Worm (Caenorhabditis elegans) whole organism, L4 larva: ENCODE measurements around the gene egl-4.

ENCODE experiments used
- F26F4.8 ChIP-seq: fragments of 200-800 bp; sonication (Bioruptor generic); conservative IDR thresholded peaks from 2 replicates; pipeline ENCODE4 v1.3.6; 2022; ENCODE audit warnings: missing genetic modification characterization, missing compliant biosample characterization
- F44E2.7 ChIP-seq: fragments of 200-800 bp; sonication (Bioruptor generic); IDR thresholded peaks from 2 replicates; pipeline ENCODE4 v2.1.2; 2022; ENCODE audit warnings: missing genetic modification characterization, missing compliant biosample characterization
- Y48G9A.11 ChIP-seq: fragments of 200-800 bp; sonication (Bioruptor generic); IDR thresholded peaks from 2 replicates; pipeline ENCODE4 v1.3.6; 2022; ENCODE audit warnings: missing genetic modification reagents, missing genetic modification characterization, missing compliant biosample characterization
- Y75B8A.6 ChIP-seq: fragments of 200-800 bp; sonication (Bioruptor generic); IDR thresholded peaks from 2 replicates; pipeline ENCODE4 v1.3.6; 2022; ENCODE audit warnings: missing genetic modification reagents, missing genetic modification characterization, missing compliant biosample characterization
- aha-1 ChIP-seq: fragments of 150-350 bp; peaks from one replicate; lab custom pipeline; 2014; ENCODE audit warnings: missing biosample characterization, missing genetic modification characterization
- attf-4 ChIP-seq: sonication (generic microtip); optimal IDR thresholded peaks from 3 replicates; lab custom pipeline; 2017; ENCODE audit warnings: missing biosample characterization, missing genetic modification characterization
- ceh-32 ChIP-seq: sonication (generic microtip); optimal IDR thresholded peaks from 2 replicates; lab custom pipeline; 2016; ENCODE audit warnings: mild to moderate bottlenecking, missing genetic modification characterization, missing compliant biosample characterization; ENCODE audit not compliant: poor library complexity
- ctbp-1 ChIP-seq: fragments of 200-800 bp; sonication (Bioruptor generic); IDR thresholded peaks from 2 replicates; pipeline ENCODE4 v1.3.6; 2022; ENCODE audit warnings: missing genetic modification reagents, missing genetic modification characterization, missing compliant biosample characterization
- daf-12 ChIP-seq: fragments of 150-350 bp; optimal IDR thresholded peaks from 2 replicates; lab custom pipeline; 2014; ENCODE audit warnings: missing biosample characterization, missing genetic modification reagents, missing genetic modification characterization
- daf-19 ChIP-seq: fragments of 200-800 bp; sonication (Bioruptor generic); conservative IDR thresholded peaks from 2 replicates; pipeline ENCODE4 v1.3.6; 2022; ENCODE audit warnings: missing genetic modification characterization, missing compliant biosample characterization
- daf-8 ChIP-seq: fragments of 200-800 bp; sonication (Bioruptor generic); IDR thresholded peaks from 2 replicates; pipeline ENCODE4 v1.3.6; 2022; ENCODE audit warnings: missing genetic modification characterization, missing compliant biosample characterization
- dmd-9 ChIP-seq: fragments of 200-800 bp; sonication (Bioruptor generic); IDR thresholded peaks from 2 replicates; pipeline ENCODE4 v1.3.6; 2022; ENCODE audit warnings: missing genetic modification reagents, missing genetic modification characterization, missing compliant biosample characterization
- duxl-1 ChIP-seq: sonication (generic microtip); optimal IDR thresholded peaks from 2 replicates; lab custom pipeline; 2016; ENCODE audit warnings: mild to moderate bottlenecking, missing genetic modification characterization, moderate library complexity, missing compliant biosample characterization; ENCODE audit not compliant: poor library complexity
- egl-27 ChIP-seq: sonication (generic microtip); optimal IDR thresholded peaks from 3 replicates; lab custom pipeline; 2017; ENCODE audit warnings: missing biosample characterization, missing genetic modification reagents, missing genetic modification characterization
- fkh-10 ChIP-seq: fragments of 150-350 bp; optimal IDR thresholded peaks from 2 replicates; lab custom pipeline; 2014; ENCODE audit warnings: missing biosample characterization, missing genetic modification reagents, missing genetic modification characterization
- hif-1 ChIP-seq, 2 experiments: sonication (generic microtip); optimal IDR thresholded peaks; 2 replicates each; lab custom pipeline; 2016 to 2017; ENCODE audit warnings: missing compliant biosample characterization in 2 of 2, missing genetic modification characterization in 2 of 2, missing genetic modification reagents in 2 of 2, missing genotype in 2 of 2, mild to moderate bottlenecking in 1 of 2
- hlh-11 ChIP-seq: fragments of 200-800 bp; sonication (Bioruptor generic); optimal IDR thresholded peaks from 2 replicates; lab custom pipeline; 2018; ENCODE audit warnings: mild to moderate bottlenecking, missing genetic modification characterization, missing compliant biosample characterization
- hlh-30 ChIP-seq: sonication (generic microtip); optimal IDR thresholded peaks from 2 replicates; lab custom pipeline; 2017; ENCODE audit warnings: antibody characterized with exemption, mild to moderate bottlenecking, missing genetic modification characterization, missing compliant biosample characterization; ENCODE audit not compliant: insufficient read depth
- hmg-1.1 ChIP-seq: fragments of 200-800 bp; sonication (Bioruptor generic); IDR thresholded peaks from 2 replicates; pipeline ENCODE4 v1.3.6; 2022; ENCODE audit warnings: missing genetic modification reagents, missing genetic modification characterization, missing compliant biosample characterization
- lin-13 ChIP-seq: fragments of 150-350 bp; optimal IDR thresholded peaks from 2 replicates; lab custom pipeline; 2014; ENCODE audit warnings: missing biosample characterization, missing genetic modification reagents, missing genetic modification characterization
- lin-15B ChIP-seq: fragments of 150-350 bp; sonication (generic microtip); optimal IDR thresholded peaks from 3 replicates; lab custom pipeline; 2014; ENCODE audit warnings: missing biosample characterization, missing genetic modification characterization
- lsy-2 ChIP-seq, 2 experiments: fragments of 150-350 bp in 1 of 2; sonication (generic microtip) in 1 of 2; optimal IDR thresholded peaks; 2 replicates each; lab custom pipeline; 2014 to 2017; ENCODE audit warnings: missing biosample characterization in 2 of 2, missing genetic modification characterization in 2 of 2
- mdl-1 ChIP-seq, 2 experiments: fragments of 150-350 bp in 1 of 2; sonication (generic microtip) in 1 of 2; optimal IDR thresholded peaks; 2 replicates each; lab custom pipeline; 2014 to 2017; ENCODE audit warnings: missing biosample characterization in 2 of 2, missing genetic modification characterization in 2 of 2
- mep-1 ChIP-seq: fragments of 150-350 bp; sonication (generic microtip); optimal IDR thresholded peaks from 3 replicates; lab custom pipeline; 2014; ENCODE audit warnings: missing biosample characterization, missing genetic modification characterization
- mes-2 ChIP-seq: sonication (generic microtip); optimal IDR thresholded peaks from 2 replicates; lab custom pipeline; 2016; ENCODE audit warnings: missing genotype, mild to moderate bottlenecking, missing genetic modification characterization, missing compliant biosample characterization; ENCODE audit not compliant: poor library complexity, severe bottlenecking
- nhr-11 ChIP-seq: fragments of 150-350 bp; optimal IDR thresholded peaks from 2 replicates; lab custom pipeline; 2014; ENCODE audit warnings: missing biosample characterization, missing genetic modification characterization
- nhr-77 ChIP-seq: fragments of 150-350 bp; optimal IDR thresholded peaks from 2 replicates; lab custom pipeline; 2014; ENCODE audit warnings: missing biosample characterization, missing genetic modification characterization
- pha-4 ChIP-seq, 2 experiments: fragments of 150-350 bp in 1 of 2; fragments of 200-800 bp in 1 of 2; sonication (Bioruptor generic) in 1 of 2; IDR thresholded peaks in 1 of 2; optimal IDR thresholded peaks in 1 of 2; 2 replicates each; pipeline versions ENCODE4 v1.3.6 to Lab custom; 2014 to 2022; ENCODE audit warnings: missing genetic modification characterization in 2 of 2, missing genetic modification reagents in 2 of 2, missing biosample characterization in 1 of 2, missing compliant biosample characterization in 1 of 2
- php-3 ChIP-seq: fragments of 200-800 bp; sonication (Bioruptor generic); IDR thresholded peaks from 2 replicates; pipeline ENCODE4 v1.3.6; 2022; ENCODE audit warnings: missing genetic modification reagents, missing genetic modification characterization, missing compliant biosample characterization
- set-16 ChIP-seq: fragments of 200-800 bp; sonication (Bioruptor generic); IDR thresholded peaks from 2 replicates; pipeline ENCODE4 v1.3.6; 2022; ENCODE audit warnings: missing genetic modification reagents, missing genetic modification characterization, missing compliant biosample characterization
- spr-3 ChIP-seq: fragments of 200-800 bp; sonication (Bioruptor generic); optimal IDR thresholded peaks from 2 replicates; lab custom pipeline; 2018; ENCODE audit warnings: mild to moderate bottlenecking, missing genetic modification characterization, missing compliant biosample characterization
- unc-62 ChIP-seq, 3 experiments: fragments of 150-350 bp in 1 of 3; sonication (generic microtip); optimal IDR thresholded peaks in 2 of 3; peaks in 1 of 3; 1 replicate in 1 of 3; 2 replicates in 2 of 3; lab custom pipeline; 2014 to 2017; ENCODE audit warnings: missing biosample characterization in 3 of 3, missing genetic modification characterization in 3 of 3, missing genetic modification reagents in 3 of 3, missing genotype in 1 of 3
- vab-7 ChIP-seq: fragments of 200-800 bp; sonication (Bioruptor generic); IDR thresholded peaks from 2 replicates; pipeline ENCODE4 v1.3.6; 2022; ENCODE audit warnings: missing genetic modification reagents, missing genetic modification characterization, missing compliant biosample characterization
- zag-1 ChIP-seq: fragments of 150-350 bp; optimal IDR thresholded peaks from 2 replicates; lab custom pipeline; 2014; ENCODE audit warnings: missing biosample characterization, missing genetic modification characterization
- zip-2 ChIP-seq: fragments of 150-350 bp; optimal IDR thresholded peaks from 2 replicates; lab custom pipeline; 2014; ENCODE audit warnings: missing biosample characterization, missing genetic modification characterization
- ztf-11 ChIP-seq: fragments of 150-350 bp; optimal IDR thresholded peaks from 2 replicates; lab custom pipeline; 2014; ENCODE audit warnings: missing biosample characterization, missing genetic modification characterization

Gene egl-4

DNA sequence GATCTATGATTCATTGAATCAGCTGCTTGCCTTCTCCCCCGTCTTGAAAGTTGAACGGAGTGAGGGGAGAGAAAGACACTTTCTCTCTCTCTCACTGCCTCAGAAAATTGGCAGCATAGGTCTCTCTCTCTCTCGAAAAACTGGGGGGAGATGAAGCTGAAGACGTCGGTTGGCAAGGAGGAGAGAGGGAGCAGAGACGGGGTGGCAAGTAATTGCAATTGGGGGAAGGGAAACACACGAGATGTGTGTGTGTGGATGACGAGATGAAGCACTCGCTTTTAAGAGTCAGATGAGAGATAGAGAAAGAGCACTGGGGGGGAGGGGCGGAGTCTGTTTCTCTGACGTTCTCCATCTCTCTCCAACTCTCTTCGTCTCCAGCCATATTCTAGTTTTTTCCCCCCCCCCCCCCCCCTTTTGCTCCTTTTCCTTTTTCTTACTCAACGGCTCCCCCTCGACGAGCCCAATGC lies 23.8 kb upstream of the egl-4 start, which contains the start of gene cmk-1 (continued):
- TF ChIP-seq lsy-2 (tag; optimal IDR thresholded peaks at IDR 0.05; lab: Kevin White, UChicago): peak in 1 of 2 experiments; percentile 44
- TF ChIP-seq vab-7 (GFP tag; lab: Robert Waterston, UW): no peak
- no peak for TF ChIP-seq php-3
- TF ChIP-seq lin-15B: no peak
- TF ChIP-seq Y48G9A.11: no peak
- TF ChIP-seq egl-27 (tag; lab: Kevin White, UChicago): no peak
- no peak for TF ChIP-seq F44E2.7
- peak in 1 of 2 experiments; percentile 45 for TF ChIP-seq hif-1 (tag; optimal IDR thresholded peaks at IDR 0.05; lab: Kevin White, UChicago)
- peak; percentile 48 for TF ChIP-seq nhr-11 (tag; lab: Kevin White, UChicago)
- peak; percentile 69 for TF ChIP-seq hmg-1.1 (GFP tag; lab: Robert Waterston, UW)
- TF ChIP-seq zip-2 (tag; lab: Kevin White, UChicago): no peak
- peak; percentile 76 for TF ChIP-seq fkh-10 (GFP tag; lab: Kevin White, UChicago)
- TF ChIP-seq daf-12 (tag; lab: Kevin White, UChicago): no peak
- peak; percentile 11 for TF ChIP-seq mes-2 (tag; lab: Kevin White, UChicago)
- peak in 1 of 2 experiments; percentile 53 for TF ChIP-seq mdl-1 (tag; optimal IDR thresholded peaks at IDR 0.05; lab: Kevin White, UChicago)
- no peak for TF ChIP-seq nhr-77 (tag; lab: Kevin White, UChicago)
- no peak for TF ChIP-seq lin-13
- TF ChIP-seq F26F4.8 (GFP tag; lab: Robert Waterston, UW): no peak
- TF ChIP-seq Y75B8A.6 (GFP tag; lab: Robert Waterston, UW): 0 out of 2 replicates have a peak, but pooled peaks have one; percentile 30
- no peak for TF ChIP-seq pha-4 (GFP tag; IDR thresholded peaks at IDR 0.05; lab: Robert Waterston, UW)
- TF ChIP-seq pha-4 (tag; optimal IDR thresholded peaks at IDR 0.05; lab: Kevin White, UChicago): no peak
- no peak for TF ChIP-seq dmd-9
- TF ChIP-seq ztf-11: no peak
- peak; percentile 86 for TF ChIP-seq ctbp-1
- no peak for TF ChIP-seq spr-3 (GFP tag; lab: Kevin White, UChicago)
- no peak for TF ChIP-seq daf-8 (GFP tag; lab: Robert Waterston, UW)
- TF ChIP-seq duxl-1 (tag; lab: Kevin White, UChicago): no peak
- no peak for TF ChIP-seq zag-1
- TF ChIP-seq attf-4 (tag; lab: Kevin White, UChicago): no peak
- TF ChIP-seq, all 104 proteins: peak for 20

ce11 chrIV:1825789-1826188 lies 22.1 kb upstream of the egl-4 start:
- TF ChIP-seq daf-19 (no peak), lin-13 (no peak), hlh-11 (tag; lab: Kevin White, UChicago) (peak; percentile 17), ctbp-1 (peak; percentile 56; the same call in 1 of the 2 replicates), mep-1 (peak; percentile 0), aha-1 (tag; lab: Kevin White, UChicago) (peak; percentile 69), set-16 (peak; percentile 90), hmg-1.1 (GFP tag; lab: Robert Waterston, UW) (peak; percentile 43; the same call in 1 of the 2 replicates)
- TF ChIP-seq, all 104 proteins: peak for 6

- TF ChIP-seq hlh-30 (tag; lab: Kevin White, UChicago): peak; percentile 36
- peak; percentile 22 for TF ChIP-seq aha-1 (tag; lab: Kevin White, UChicago)
- TF ChIP-seq nhr-11 (tag; lab: Kevin White, UChicago): peak; percentile 11
- TF ChIP-seq unc-62 (GFP tag; optimal IDR thresholded peaks at IDR 0.05 in 1 of 2; lab: Kevin White, UChicago): peak in 1 of 2 experiments; percentile 97
- TF ChIP-seq unc-62 (tag; optimal IDR thresholded peaks at IDR 0.05; lab: Kevin White, UChicago): no peak
- peak in 1 of 2 experiments; percentile 14 for TF ChIP-seq lsy-2 (tag; optimal IDR thresholded peaks at IDR 0.05; lab: Kevin White, UChicago)
- TF ChIP-seq ceh-32: no peak
These were observed 21.1 kb upstream of the egl-4 start for ce11 chrIV:1826737-1827136.
